Worm (Caenorhabditis elegans) whole organism, young adult: ENCODE measurements around the gene klp-18.

ENCODE experiments used
- T26A5.8 ChIP-seq: sonication (generic microtip); optimal IDR thresholded peaks from 2 replicates; lab custom pipeline; 2016; ENCODE audit warnings: missing genetic modification characterization, missing compliant biosample characterization
- nhr-179 ChIP-seq: sonication (generic microtip); optimal IDR thresholded peaks from 2 replicates; lab custom pipeline; 2016; ENCODE audit warnings: mild to moderate bottlenecking, missing genetic modification characterization, missing compliant biosample characterization
- unc-130 ChIP-seq: sonication (generic microtip); optimal IDR thresholded peaks from 2 replicates; lab custom pipeline; 2016; ENCODE audit warnings: missing genetic modification reagents, missing genetic modification characterization, missing compliant biosample characterization

DNA sequence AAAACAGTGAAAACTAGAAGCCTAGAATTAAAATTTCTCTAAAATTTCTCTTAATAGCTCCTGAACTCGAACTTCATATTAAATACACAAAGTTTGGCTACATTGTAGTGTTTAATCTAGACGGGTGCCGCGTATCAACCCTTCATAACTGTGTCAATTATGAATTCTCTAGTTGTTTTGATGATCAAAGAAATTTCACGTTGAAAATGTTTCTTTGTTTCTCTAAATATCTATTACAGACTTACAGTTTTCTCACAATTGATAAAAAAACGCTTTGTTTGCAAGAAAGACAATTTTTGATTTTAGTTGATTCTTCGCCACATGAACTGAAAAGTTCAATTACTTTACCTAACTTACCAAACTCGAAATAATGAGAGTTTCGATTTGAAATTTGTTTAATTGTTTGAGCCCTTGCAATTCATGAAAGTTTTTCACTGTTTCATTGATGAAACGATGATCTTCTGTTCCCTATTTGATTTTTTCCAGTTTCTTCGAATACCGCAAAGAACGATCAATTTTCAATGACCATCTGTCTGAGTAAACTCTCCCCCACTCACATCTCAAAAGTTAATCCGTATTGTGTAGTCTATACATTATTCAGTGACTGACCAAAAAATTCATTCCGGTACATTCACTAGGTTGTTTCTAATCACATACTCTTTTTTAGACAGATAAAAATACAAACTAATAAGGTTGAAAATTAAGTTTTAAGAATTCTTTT, 6.8 kb downstream of the klp-18 start:
- no peak for TF ChIP-seq unc-130
- TF ChIP-seq T26A5.8 (tag; lab: Kevin White, UChicago), result no peak
- no peak for TF ChIP-seq nhr-179 (tag; lab: Kevin White, UChicago)
